Fruit fly (Drosophila melanogaster): Measurements from ENCODE around the gene CG42831.

The CG42831 gene

dm6 chr3L:10837869-10838783 lies 23.5 kb downstream of the CG42831 start (continued):
- TF ChIP-seq kni (GFP tag; optimal IDR thresholded peaks at IDR 0.05) (no peak), prd (optimal IDR thresholded peaks at IDR 0.05) (no peak), prd (GFP tag; IDR thresholded peaks at IDR 0.05) (peak; percentile 77), Dbx (GFP tag; IDR thresholded peaks at IDR 0.05) (peak; percentile 65), grau (tag; optimal IDR thresholded peaks at IDR 0.05) (peak; percentile 60), CG1233 (GFP tag; optimal IDR thresholded peaks at IDR 0.05) (peak; percentile 48), CG31365 (tag; optimal IDR thresholded peaks at IDR 0.05) (no peak), hkb (optimal IDR thresholded peaks at IDR 0.05) (no peak), hkb (GFP tag; IDR thresholded peaks at IDR 0.05) (peak; percentile 72), D19B (GFP tag; optimal IDR thresholded peaks at IDR 0.05) (no peak), CG8281 (tag; optimal IDR thresholded peaks at IDR 0.05) (no peak), CG7745 (tag; optimal IDR thresholded peaks at IDR 0.05) (no peak), CG13296 (GFP tag; optimal IDR thresholded peaks at IDR 0.05) (peak; percentile 59), CG1024 (GFP tag; IDR thresholded peaks at IDR 0.05) (0 out of 2 replicates have a peak, but pooled peaks have one; percentile 57), pzg (GFP tag; optimal IDR thresholded peaks at IDR 0.05) (no peak), sd (tag; optimal IDR thresholded peaks at IDR 0.05) (peak; percentile 9), Abd-B (GFP tag; optimal IDR thresholded peaks at IDR 0.05) (peak; percentile 61), CG12659 (GFP tag; optimal IDR thresholded peaks at IDR 0.05) (peak; percentile 58), CG8089 (GFP tag; optimal IDR thresholded peaks at IDR 0.05) (peak; percentile 52), fu2 (GFP tag; optimal IDR thresholded peaks at IDR 0.05) (peak; percentile 30), CG4617 (GFP tag; optimal IDR thresholded peaks at IDR 0.05; ENCODE audit: borderline replicate concordance) (no peak), onecut (GFP tag; IDR thresholded peaks at IDR 0.05) (peak; percentile 32), Poxn (GFP tag; IDR thresholded peaks at IDR 0.05) (no peak), grn (GFP tag; optimal IDR thresholded peaks at IDR 0.05) (peak; percentile 1), tgo (GFP tag; IDR thresholded peaks at IDR 0.05) (peak; percentile 77), z (GFP tag; IDR thresholded peaks at IDR 0.05) (no peak), wek (GFP tag; optimal IDR thresholded peaks at IDR 0.05) (no peak), ken (GFP tag; IDR thresholded peaks at IDR 0.05) (peak; percentile 64; the same call in 2 of the 3 replicates), CG10565 (GFP tag; optimal IDR thresholded peaks at IDR 0.05) (peak; percentile 8), tin (GFP tag; optimal IDR thresholded peaks at IDR 0.05) (peak; percentile 53), CG8924 (tag; optimal IDR thresholded peaks at IDR 0.05) (peak; percentile 40), D19A (tag; optimal IDR thresholded peaks at IDR 0.05) (peak; percentile 26), ara (GFP tag; IDR thresholded peaks at IDR 0.05) (peak; percentile 60), CG16815 (GFP tag; optimal IDR thresholded peaks at IDR 0.05) (peak; percentile 5), CG8290 (GFP tag; optimal IDR thresholded peaks at IDR 0.05) (no peak), CG8290 (tag; optimal IDR thresholded peaks at IDR 0.05) (peak in 1 of 2 experiments; percentile 46), CG10959 (GFP tag; IDR thresholded peaks at IDR 0.05) (no peak), Chrac-16 (GFP tag; optimal IDR thresholded peaks at IDR 0.05) (peak; percentile 37), bigmax (GFP tag; optimal IDR thresholded peaks at IDR 0.05) (no peak), chm (GFP tag; IDR thresholded peaks at IDR 0.05) (peak; percentile 66; the same call in 1 of the 2 replicates), CG12391 (tag; optimal IDR thresholded peaks at IDR 0.05) (peak; percentile 66), CG1602 (GFP tag; optimal IDR thresholded peaks at IDR 0.05) (peak; percentile 22), dmrt11E (tag; optimal IDR thresholded peaks at IDR 0.05) (peak; percentile 12), Mrtf (GFP tag; IDR thresholded peaks at IDR 0.05) (peak; percentile 70; the same call in 2 of the 3 replicates), MBD-R2 (GFP tag; IDR thresholded peaks at IDR 0.05) (peak; percentile 29; the same call in 1 of the 2 replicates), H2.0 (GFP tag; IDR thresholded peaks at IDR 0.05) (peak; percentile 76), stc (GFP tag; IDR thresholded peaks at IDR 0.05) (peak; percentile 37; the same call in 1 of the 2 replicates), phol (tag; optimal IDR thresholded peaks at IDR 0.05) (peak; percentile 67), Med (GFP tag) (peak; percentile 93), Ssrp (tag; optimal IDR thresholded peaks at IDR 0.05) (peak; percentile 38)

Data from whole organism, embryonic.